Fruit fly (Drosophila melanogaster) whole organism, embryonic: ENCODE data around the gene CG6870.

Source experiments
- Asciz ChIP-seq: fragments of 200-800 bp; sonication (Bioruptor generic); optimal IDR thresholded peaks from 2 replicates; lab custom pipeline; 2017; ENCODE audit warnings: missing biosample characterization, mild to moderate bottlenecking, missing genetic modification characterization, missing genetic modification reagents
- Awh ChIP-seq: fragments of 200-800 bp; sonication (Bioruptor generic); IDR thresholded peaks from 2 replicates; pipeline ENCODE4, ENCODE4 v1.3.6; 2022; ENCODE audit warnings: missing biosample characterization, missing genetic modification characterization
- B-H2 ChIP-seq: fragments of 200-800 bp; sonication (Bioruptor generic); optimal IDR thresholded peaks from 2 replicates; lab custom pipeline; 2018; ENCODE audit warnings: missing biosample characterization, mild to moderate bottlenecking, missing genetic modification characterization
- CG10565 ChIP-seq: fragments of 200-800 bp; sonication (Bioruptor generic); optimal IDR thresholded peaks from 3 replicates; lab custom pipeline; 2016; ENCODE audit warnings: missing biosample characterization, mild to moderate bottlenecking, missing genetic modification characterization
- CG13894 ChIP-seq: fragments of 200-800 bp; sonication (Bioruptor generic); optimal IDR thresholded peaks from 3 replicates; lab custom pipeline; 2018; ENCODE audit warnings: missing biosample characterization, mild to moderate bottlenecking, missing genetic modification characterization, moderate library complexity
- CG1792 ChIP-seq: fragments of 200-800 bp; sonication (Bioruptor generic); optimal IDR thresholded peaks from 2 replicates; lab custom pipeline; 2016; ENCODE audit warnings: missing biosample characterization, missing genetic modification characterization
- CG4328 ChIP-seq: fragments of 200-800 bp; sonication (Bioruptor generic); optimal IDR thresholded peaks from 3 replicates; lab custom pipeline; 2017; ENCODE audit warnings: missing biosample characterization, missing genetic modification reagents, missing genetic modification characterization
- CG4360 ChIP-seq: fragments of 200-800 bp; sonication (Bioruptor generic); IDR thresholded peaks from 2 replicates; pipeline ENCODE4 v1.3.6; 2022; ENCODE audit warnings: missing biosample characterization, missing genetic modification characterization
- CG7745 ChIP-seq: fragments of 200-800 bp; sonication (Bioruptor generic); optimal IDR thresholded peaks from 2 replicates; lab custom pipeline; 2018; ENCODE audit warnings: missing biosample characterization, mild to moderate bottlenecking, missing genetic modification characterization, moderate library complexity
- CG8924 ChIP-seq: fragments of 200-800 bp; optimal IDR thresholded peaks from 3 replicates; lab custom pipeline; 2019; ENCODE audit warnings: missing biosample characterization, mild to moderate bottlenecking, missing genetic modification characterization, moderate library complexity
- Deaf1 ChIP-seq: fragments of 200-800 bp; optimal IDR thresholded peaks from 3 replicates; lab custom pipeline; 2019; ENCODE audit warnings: missing biosample characterization, mild to moderate bottlenecking, missing genetic modification characterization, moderate library complexity
- E2f2 ChIP-seq: fragments of 200-800 bp; sonication (Bioruptor generic); IDR thresholded peaks from 2 replicates; pipeline ENCODE4 v1.3.6; 2022; ENCODE audit warnings: missing biosample characterization, missing genetic modification characterization
- Hey ChIP-seq: fragments of 200-800 bp; sonication (Bioruptor generic); optimal IDR thresholded peaks from 3 replicates; lab custom pipeline; 2018; ENCODE audit warnings: missing biosample characterization, mild to moderate bottlenecking, missing genetic modification characterization
- Hmx ChIP-seq: fragments of 200-800 bp; sonication (Bioruptor generic); optimal IDR thresholded peaks from 2 replicates; lab custom pipeline; 2016; ENCODE audit warnings: missing biosample characterization, missing genetic modification characterization
- Kr ChIP-seq: fragments of 200-800 bp; sonication (Bioruptor generic); optimal IDR thresholded peaks from 2 replicates; lab custom pipeline; 2017; ENCODE audit warnings: missing biosample characterization, mild to moderate bottlenecking, missing genetic modification characterization
- Oli ChIP-seq: fragments of 200-800 bp; sonication (Bioruptor generic); optimal IDR thresholded peaks from 2 replicates; lab custom pipeline; 2018; ENCODE audit warnings: missing biosample characterization, mild to moderate bottlenecking, missing genetic modification characterization, moderate library complexity
- Six4 ChIP-seq: fragments of 200-800 bp; sonication (Bioruptor generic); optimal IDR thresholded peaks from 2 replicates; lab custom pipeline; 2016; ENCODE audit warnings: missing biosample characterization, missing genetic modification characterization
- Stat92E ChIP-seq, 3 experiments: fragments of >200 bp in 2 of 3; fragments of 200-800 bp in 1 of 3; sonication (Bioruptor generic) in 1 of 3; optimal IDR thresholded peaks; 2 replicates each; lab custom pipeline; 2017 to 2019; ENCODE audit warnings: missing biosample characterization in 3 of 3, missing genetic modification characterization in 3 of 3, mild to moderate bottlenecking in 1 of 3, moderate library complexity in 1 of 3
- TFAM ChIP-seq: fragments of 200-800 bp; sonication (Bioruptor generic); optimal IDR thresholded peaks from 2 replicates; lab custom pipeline; 2017; ENCODE audit warnings: missing biosample characterization, missing genetic modification characterization, inconsistent platforms
- Taf1 ChIP-seq: fragments of 200-800 bp; sonication (Bioruptor generic); IDR thresholded peaks from 2 replicates; pipeline ENCODE4 v1.3.6; 2022; ENCODE audit warnings: missing biosample characterization, missing genetic modification characterization
- abd-A ChIP-seq: fragments of 200-800 bp; sonication (Bioruptor generic); optimal IDR thresholded peaks from 3 replicates; lab custom pipeline; 2019; ENCODE audit warnings: missing biosample characterization, mild to moderate bottlenecking, missing genetic modification characterization, moderate library complexity
- al ChIP-seq: fragments of 200-800 bp; sonication (Bioruptor generic); IDR thresholded peaks from 2 replicates; pipeline ENCODE4 v1.3.6; 2022; ENCODE audit warnings: missing biosample characterization, missing genetic modification characterization
- chinmo ChIP-seq: fragments of 200-800 bp; sonication (Bioruptor generic); IDR thresholded peaks from 4 replicates; pipeline ENCODE4 v1.3.6; 2022; ENCODE audit warnings: missing biosample characterization, missing genetic modification characterization; ENCODE audit not compliant: partially characterized antibody
- crc ChIP-seq: fragments of 200-800 bp; sonication (Bioruptor generic); optimal IDR thresholded peaks from 2 replicates; lab custom pipeline; 2016; ENCODE audit warnings: missing biosample characterization, missing genetic modification characterization
- croc ChIP-seq: fragments of 200-800 bp; sonication (Bioruptor generic); conservative IDR thresholded peaks from 3 replicates; pipeline ENCODE4 v1.3.6; 2022; ENCODE audit warnings: missing biosample characterization, missing genetic modification characterization
- gsb-n ChIP-seq: fragments of 200-800 bp; sonication (Bioruptor generic); optimal IDR thresholded peaks from 3 replicates; lab custom pipeline; 2018; ENCODE audit warnings: missing biosample characterization, mild to moderate bottlenecking, missing genetic modification characterization
- hbn ChIP-seq: fragments of 200-800 bp; sonication (Bioruptor generic); IDR thresholded peaks from 2 replicates; pipeline ENCODE4 v1.3.6; 2022; ENCODE audit warnings: missing biosample characterization, missing genetic modification characterization; ENCODE audit not compliant: partially characterized antibody
- jumu ChIP-seq: fragments of 200-800 bp; sonication (Bioruptor generic); optimal IDR thresholded peaks from 3 replicates; lab custom pipeline; 2016; ENCODE audit warnings: missing biosample characterization, missing genetic modification characterization
- klu ChIP-seq: fragments of 200-800 bp; sonication (Bioruptor generic); IDR thresholded peaks from 2 replicates; pipeline ENCODE4 v1.3.6; 2022; ENCODE audit warnings: missing biosample characterization, missing genetic modification characterization
- kni ChIP-seq: fragments of 200-800 bp; sonication (Bioruptor generic); optimal IDR thresholded peaks from 3 replicates; lab custom pipeline; 2017; ENCODE audit warnings: mild to moderate bottlenecking, missing biosample characterization, missing genetic modification reagents, missing genetic modification characterization
- lilli ChIP-seq: fragments of 200-800 bp; sonication (Bioruptor generic); optimal IDR thresholded peaks from 3 replicates; lab custom pipeline; 2016; ENCODE audit warnings: missing biosample characterization, missing genetic modification characterization
- lmd ChIP-seq: fragments of 200-800 bp; sonication (Bioruptor generic); IDR thresholded peaks from 2 replicates; pipeline ENCODE4 v1.3.6; 2022; ENCODE audit warnings: missing biosample characterization, missing genetic modification characterization
- nmo ChIP-seq: fragments of 200-800 bp; sonication (Bioruptor generic); optimal IDR thresholded peaks from 2 replicates; lab custom pipeline; 2018; ENCODE audit warnings: missing biosample characterization, mild to moderate bottlenecking, missing genetic modification characterization, moderate library complexity
- nom ChIP-seq: fragments of 200-800 bp; sonication (Bioruptor generic); optimal IDR thresholded peaks from 2 replicates; lab custom pipeline; 2017; ENCODE audit warnings: missing biosample characterization, missing genetic modification characterization, mild to moderate bottlenecking, moderate library complexity, missing genetic modification reagents
- oc ChIP-seq: fragments of 200-800 bp; sonication (Bioruptor generic); optimal IDR thresholded peaks from 2 replicates; lab custom pipeline; 2018; ENCODE audit warnings: missing biosample characterization, mild to moderate bottlenecking, missing genetic modification characterization, moderate library complexity
- pfk ChIP-seq: fragments of 200-800 bp; sonication (Bioruptor generic); optimal IDR thresholded peaks from 2 replicates; lab custom pipeline; 2018; ENCODE audit warnings: missing biosample characterization, mild to moderate bottlenecking, missing genetic modification characterization, moderate library complexity
- pros ChIP-seq: fragments of 200-800 bp; sonication (Bioruptor generic); optimal IDR thresholded peaks from 3 replicates; lab custom pipeline; 2019; ENCODE audit warnings: missing biosample characterization, mild to moderate bottlenecking, missing genetic modification characterization, moderate library complexity
- psq ChIP-seq: fragments of 200-800 bp; sonication (Bioruptor generic); optimal IDR thresholded peaks from 2 replicates; lab custom pipeline; 2017; ENCODE audit warnings: missing biosample characterization, missing genetic modification characterization
- row ChIP-seq: fragments of 200-800 bp; sonication (Bioruptor generic); IDR thresholded peaks from 3 replicates; pipeline ENCODE4 v1.3.6; 2022; ENCODE audit warnings: missing biosample characterization, missing genetic modification characterization
- seq ChIP-seq: fragments of 200-800 bp; sonication (Bioruptor generic); IDR thresholded peaks from 2 replicates; pipeline ENCODE4 v1.3.6; 2022; ENCODE audit warnings: missing biosample characterization, missing genetic modification characterization
- slp2 ChIP-seq: fragments of 200-800 bp; sonication (Bioruptor generic); optimal IDR thresholded peaks from 2 replicates; lab custom pipeline; 2016; ENCODE audit warnings: missing biosample characterization, missing genetic modification characterization
- sna ChIP-seq: fragments of 200-800 bp; sonication (Bioruptor generic); IDR thresholded peaks from 2 replicates; pipeline ENCODE4 v1.3.6; 2022; ENCODE audit warnings: missing biosample characterization, missing genetic modification characterization; ENCODE audit not compliant: partially characterized antibody
- sqz ChIP-seq: fragments of 200-800 bp; sonication (Bioruptor generic); optimal IDR thresholded peaks from 3 replicates; lab custom pipeline; 2018; ENCODE audit warnings: missing biosample characterization, mild to moderate bottlenecking, missing genetic modification characterization
- vvl ChIP-seq: fragments of 200-800 bp; sonication (Bioruptor generic); IDR thresholded peaks from 2 replicates; pipeline ENCODE4 v1.3.6; 2022; ENCODE audit warnings: missing biosample characterization, missing genetic modification characterization
- zfh2 ChIP-seq: fragments of 200-800 bp; sonication (Bioruptor generic); optimal IDR thresholded peaks from 2 replicates; lab custom pipeline; 2016; ENCODE audit warnings: missing biosample characterization, missing genetic modification characterization

The CG6870 gene

DNA sequence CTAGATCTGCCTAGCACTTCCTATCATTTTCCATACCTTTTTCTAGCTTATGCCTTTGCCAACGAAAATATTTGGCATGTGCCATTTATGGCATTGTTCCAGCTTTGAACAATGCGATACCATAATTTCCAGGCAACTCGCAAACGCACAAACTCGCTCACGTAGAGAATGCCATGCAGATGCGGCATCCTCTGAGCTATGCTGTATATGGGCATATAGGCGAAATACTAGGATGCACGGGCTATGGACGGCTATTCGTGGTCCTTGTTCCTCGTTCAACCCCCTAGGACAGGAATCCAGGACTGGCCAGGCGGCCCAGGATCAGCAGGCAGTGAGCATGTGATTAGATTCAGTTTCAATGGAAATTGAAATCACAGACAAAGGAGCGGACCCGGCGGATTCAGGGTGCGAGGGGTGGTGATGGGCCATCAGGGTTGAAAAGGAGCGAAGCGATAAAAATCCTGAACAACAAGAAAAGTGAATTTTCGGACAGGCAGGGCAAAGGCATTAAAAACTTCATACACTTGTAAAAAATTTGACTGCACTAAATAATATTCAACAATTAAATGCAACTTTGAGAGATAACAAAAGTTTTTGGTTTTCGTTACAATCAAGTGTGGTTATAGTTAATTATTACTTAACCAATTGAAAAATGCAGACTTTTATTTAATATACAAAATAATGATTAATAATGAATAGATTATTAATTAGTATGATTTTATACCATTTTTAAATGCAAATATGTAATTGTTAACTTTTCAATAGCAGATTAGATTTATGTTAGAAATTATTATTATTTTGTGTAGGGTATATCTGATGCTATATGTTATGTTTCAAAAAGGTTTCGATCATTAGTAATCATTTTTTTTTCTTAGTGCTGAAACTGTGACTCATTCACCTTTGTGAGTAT is 3.7 kb downstream of the CG6870 start (continued):
- TF ChIP-seq seq (GFP tag; lab: Robert Waterston, UW) (peak; percentile 54; the same call in 1 of the 2 replicates), jumu (GFP tag; lab: Kevin White, UChicago) (no peak), CG4360 (GFP tag; lab: Robert Waterston, UW) (no peak), croc (GFP tag; lab: Robert Waterston, UW) (peak; percentile 14; the same call in 1 of the 3 replicates), TFAM (GFP tag; lab: Kevin White, UChicago) (no peak), lilli (GFP tag; lab: Kevin White, UChicago) (no peak), CG8924 (tag; lab: Kevin White, UChicago) (peak; percentile 68), Asciz (GFP tag; lab: Kevin White, UChicago) (peak; percentile 4), zfh2 (GFP tag; lab: Kevin White, UChicago) (no peak)

DNA sequence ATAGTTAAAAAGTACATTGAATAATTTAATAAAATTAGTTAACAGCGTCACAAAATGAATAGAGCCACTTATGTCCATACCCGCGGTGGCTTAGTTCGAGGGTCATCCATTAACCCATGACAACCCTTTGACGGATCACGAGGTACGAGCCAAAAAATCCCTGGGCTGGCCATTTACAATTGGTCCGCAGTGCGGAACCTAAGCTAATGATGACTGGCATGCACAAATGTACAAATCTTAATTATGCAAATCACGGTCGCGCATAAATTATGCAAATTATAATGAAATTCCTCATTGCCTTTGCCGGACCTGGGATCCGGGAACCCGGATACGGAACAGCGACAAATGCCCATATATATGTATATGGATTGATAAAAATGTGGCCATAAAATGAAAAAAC is 5.3 kb downstream of the CG6870 start:
- TF ChIP-seq slp2 (GFP tag; lab: Kevin White, UChicago) (no peak), Oli (tag; lab: Kevin White, UChicago) (peak; percentile 13), vvl (GFP tag; lab: Robert Waterston, UW) (peak; percentile 69; the same call in 1 of the 2 replicates), nmo (GFP tag; lab: Kevin White, UChicago) (no peak), row (0 out of 3 replicates have a peak, but pooled peaks have one; percentile 23), CG7745 (tag; lab: Kevin White, UChicago) (peak; percentile 48), gsb-n (peak; percentile 58), crc (GFP tag; lab: Kevin White, UChicago) (no peak), Awh (0 out of 2 replicates have a peak, but pooled peaks have one; percentile 14), sna (GFP tag; lab: Robert Waterston, UW) (no peak)
- TF ChIP-seq, all 482 proteins: peak for 6

DNA sequence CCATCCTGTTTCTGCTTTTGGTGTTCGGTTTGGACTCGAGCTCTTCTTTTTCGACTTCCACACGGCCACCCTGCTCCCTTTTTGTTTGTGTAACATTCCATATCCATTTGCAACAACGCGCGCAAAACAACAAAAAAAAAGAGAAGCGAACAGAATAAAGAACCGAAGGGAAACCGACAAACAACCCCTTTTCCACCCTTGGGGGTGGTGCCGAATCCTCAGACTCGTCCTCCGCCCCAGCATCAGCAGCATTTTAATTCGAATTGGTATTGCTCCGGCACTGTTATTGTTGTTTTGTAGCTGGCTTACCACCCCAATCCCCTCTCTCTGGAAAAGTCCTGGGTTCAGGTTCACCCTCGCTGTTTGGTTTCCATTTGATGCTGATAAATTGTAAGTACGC is 7.1 kb downstream of the CG6870 start:
- TF ChIP-seq CG7745 (tag; lab: Kevin White, UChicago) (peak; percentile 29), al (no peak), Kr (GFP tag; lab: Kevin White, UChicago) (peak; percentile 15), pros (GFP tag; lab: Kevin White, UChicago) (peak; percentile 75), hbn (GFP tag; lab: Robert Waterston, UW) (no peak), chinmo (GFP tag; lab: Robert Waterston, UW) (0 out of 4 replicates have a peak, but pooled peaks have one; percentile 45), kni (GFP tag; lab: Kevin White, UChicago) (peak; percentile 61), klu (GFP tag; lab: Robert Waterston, UW) (no peak), abd-A (tag; lab: Kevin White, UChicago) (peak; percentile 90), nom (peak; percentile 34), oc (tag; lab: Kevin White, UChicago) (peak; percentile 40), Hmx (GFP tag; lab: Kevin White, UChicago) (no peak), CG4360 (GFP tag; lab: Robert Waterston, UW) (peak; percentile 68), CG10565 (no peak), psq (GFP tag; lab: Kevin White, UChicago) (no peak), lmd (no peak), Hey (tag; lab: Kevin White, UChicago) (no peak), E2f2 (GFP tag; lab: Robert Waterston, UW) (no peak), Stat92E (GFP tag; optimal IDR thresholded peaks at IDR 0.05; lab: Kevin White, UChicago) (no peak), Taf1 (GFP tag; lab: Robert Waterston, UW) (no peak), Six4 (GFP tag; lab: Kevin White, UChicago) (no peak), pfk (GFP tag; lab: Kevin White, UChicago) (no peak), CG13894 (peak; percentile 24), CG4328 (no peak), CG1792 (GFP tag; lab: Kevin White, UChicago) (no peak), B-H2 (GFP tag; lab: Kevin White, UChicago) (peak; percentile 2), sqz (GFP tag; lab: Kevin White, UChicago) (peak; percentile 71), Deaf1 (tag; lab: Kevin White, UChicago) (peak; percentile 29)
